Fruit fly (Drosophila melanogaster): ENCODE measurements around the gene Rox8.

Gene Rox8

dm6 chr3R:24010637-24011214 lies 37.3 kb downstream of the Rox8 start (continued):
- TF ChIP-seq Hr38 (GFP tag; optimal IDR thresholded peaks at IDR 0.05) (no peak), CG10631 (GFP tag; optimal IDR thresholded peaks at IDR 0.05) (peak; percentile 14), CG3032 (tag; optimal IDR thresholded peaks at IDR 0.05) (no peak), lz (GFP tag; optimal IDR thresholded peaks at IDR 0.05) (peak; percentile 48), CG15336 (GFP tag; IDR thresholded peaks at IDR 0.05) (peak; percentile 55), esn (GFP tag; optimal IDR thresholded peaks at IDR 0.05) (peak; percentile 33), Blimp-1 (GFP tag; optimal IDR thresholded peaks at IDR 0.05) (no peak), CG8632 (GFP tag; optimal IDR thresholded peaks at IDR 0.05) (peak; percentile 23), CG6163 (GFP tag; IDR thresholded peaks at IDR 0.05) (peak; percentile 74), Ets96B (tag; optimal IDR thresholded peaks at IDR 0.05) (peak; percentile 26), Eip93F (GFP tag; optimal IDR thresholded peaks at IDR 0.05) (no peak), cyc (GFP tag; optimal IDR thresholded peaks at IDR 0.05) (peak; percentile 46), Hr4 (GFP tag; optimal IDR thresholded peaks at IDR 0.05) (peak; percentile 59), fd85E (GFP tag; optimal IDR thresholded peaks at IDR 0.05) (no peak), CG6854 (GFP tag; optimal IDR thresholded peaks at IDR 0.05) (no peak), CG8119 (GFP tag; IDR thresholded peaks at IDR 0.05) (peak; percentile 75), Smox (GFP tag; optimal IDR thresholded peaks at IDR 0.05) (peak; percentile 54), Ets21C (GFP tag; optimal IDR thresholded peaks at IDR 0.05) (no peak), CG16779 (tag; optimal IDR thresholded peaks at IDR 0.05) (peak; percentile 2), CG1621 (tag; optimal IDR thresholded peaks at IDR 0.05) (no peak), CG11294 (GFP tag; IDR thresholded peaks at IDR 0.05) (no peak; the same call in 1 of the 2 replicates), pdm3 (GFP tag; optimal IDR thresholded peaks at IDR 0.05) (peak; percentile 30), Eip78C (GFP tag) (peak; percentile 82), acj6 (GFP tag; optimal IDR thresholded peaks at IDR 0.05) (peak; percentile 48), eg (GFP tag; IDR thresholded peaks at IDR 0.05) (peak; percentile 80), CG11762 (GFP tag; optimal IDR thresholded peaks at IDR 0.05; ENCODE audit: insufficient read depth) (no peak), topi (GFP tag; optimal IDR thresholded peaks at IDR 0.05) (peak; percentile 42), Hr39 (GFP tag; optimal IDR thresholded peaks at IDR 0.05) (peak; percentile 53), Sox14 (GFP tag; optimal IDR thresholded peaks at IDR 0.05) (peak; percentile 25), CG3919 (GFP tag; optimal IDR thresholded peaks at IDR 0.05) (peak; percentile 49), Lpt (GFP tag; optimal IDR thresholded peaks at IDR 0.05) (peak; percentile 26), OdsH (GFP tag; optimal IDR thresholded peaks at IDR 0.05) (peak; percentile 60), vri (GFP tag; optimal IDR thresholded peaks at IDR 0.05) (no peak), CG6808 (GFP tag; optimal IDR thresholded peaks at IDR 0.05) (no peak)

- TF ChIP-seq cyc (GFP tag; optimal IDR thresholded peaks at IDR 0.05) = no peak
- TF ChIP-seq CG31627 (GFP tag; optimal IDR thresholded peaks at IDR 0.05) = no peak
- TF ChIP-seq Sox14 (GFP tag; optimal IDR thresholded peaks at IDR 0.05) = no peak
- TF ChIP-seq Ets21C (GFP tag; optimal IDR thresholded peaks at IDR 0.05) = no peak
- no peak for TF ChIP-seq Blimp-1 (GFP tag; optimal IDR thresholded peaks at IDR 0.05)
- TF ChIP-seq Lpt (GFP tag; optimal IDR thresholded peaks at IDR 0.05) = no peak
- no peak for TF ChIP-seq Gug (GFP tag; IDR thresholded peaks at IDR 0.05)
Observed at dm6 chr3R:24008887-24009286, 39.2 kb downstream of the Rox8 start.

dm6 chr3R:24007775-24008506 lies 40.1 kb downstream of the Rox8 start:
- TF ChIP-seq fkh (GFP tag; optimal IDR thresholded peaks at IDR 0.05) = peak; percentile 71
- TF ChIP-seq CG32006 (GFP tag; optimal IDR thresholded peaks at IDR 0.05) = peak; percentile 58
- TF ChIP-seq CG6792 (GFP tag; optimal IDR thresholded peaks at IDR 0.05) = no peak
- TF ChIP-seq CG16779 (tag; optimal IDR thresholded peaks at IDR 0.05) = no peak
- TF ChIP-seq CG11902 (GFP tag; optimal IDR thresholded peaks at IDR 0.05) = no peak
- TF ChIP-seq svp (GFP tag) = peak; percentile 64
- TF ChIP-seq Sox14 (GFP tag; optimal IDR thresholded peaks at IDR 0.05) = peak; percentile 1
- TF ChIP-seq Eip78C (GFP tag) = peak; percentile 67
- 0 out of 3 replicates have a peak, but pooled peaks have one; percentile 14 for TF ChIP-seq eg (GFP tag; IDR thresholded peaks at IDR 0.05)
- TF ChIP-seq pdm3 (GFP tag; optimal IDR thresholded peaks at IDR 0.05) = peak; percentile 19
- peak; percentile 57 for TF ChIP-seq CG6276 (GFP tag; optimal IDR thresholded peaks at IDR 0.05)
- TF ChIP-seq Hr4 (GFP tag; optimal IDR thresholded peaks at IDR 0.05) = peak; percentile 32
- TF ChIP-seq Eip75B (GFP tag; optimal IDR thresholded peaks at IDR 0.05) = peak; percentile 4
- TF ChIP-seq CG3919 (GFP tag; optimal IDR thresholded peaks at IDR 0.05) = peak; percentile 3
- TF ChIP-seq salr (GFP tag; optimal IDR thresholded peaks at IDR 0.05) = peak in 1 of 2 experiments; percentile 55
- TF ChIP-seq CG8632 (GFP tag; optimal IDR thresholded peaks at IDR 0.05) = no peak

Data from whole organism, prepupa.